Fruit fly (Drosophila melanogaster): Measurements from ENCODE around the gene N.

DNA sequence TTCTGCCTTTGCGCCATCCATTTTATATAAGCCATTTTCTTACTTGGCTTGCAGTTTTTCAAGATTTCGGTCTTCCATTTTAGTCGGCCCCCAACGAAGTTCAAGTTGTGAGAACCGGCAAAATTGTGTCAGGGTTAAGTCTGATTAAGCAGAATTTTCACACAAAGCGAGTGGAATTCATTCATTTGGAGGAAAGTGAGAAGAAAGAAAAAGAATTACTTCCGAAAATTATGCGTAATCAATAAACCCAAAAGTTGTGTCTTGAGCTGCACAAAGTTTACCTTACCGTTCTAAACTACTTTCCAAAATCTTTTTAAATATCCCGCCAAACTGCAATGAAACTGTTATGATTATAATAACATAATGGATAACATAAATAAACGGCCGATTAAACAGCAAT lies 39.7 kb downstream of the N start, which contains the start of gene Fcp3C:
- TF ChIP-seq CG8478 (optimal IDR thresholded peaks at IDR 0.05) (no peak), CTCF (optimal IDR thresholded peaks at IDR 0.05) (no peak)
